Worm (Caenorhabditis elegans): ENCODE data around the gene srg-57.

The srg-57 gene

DNA sequence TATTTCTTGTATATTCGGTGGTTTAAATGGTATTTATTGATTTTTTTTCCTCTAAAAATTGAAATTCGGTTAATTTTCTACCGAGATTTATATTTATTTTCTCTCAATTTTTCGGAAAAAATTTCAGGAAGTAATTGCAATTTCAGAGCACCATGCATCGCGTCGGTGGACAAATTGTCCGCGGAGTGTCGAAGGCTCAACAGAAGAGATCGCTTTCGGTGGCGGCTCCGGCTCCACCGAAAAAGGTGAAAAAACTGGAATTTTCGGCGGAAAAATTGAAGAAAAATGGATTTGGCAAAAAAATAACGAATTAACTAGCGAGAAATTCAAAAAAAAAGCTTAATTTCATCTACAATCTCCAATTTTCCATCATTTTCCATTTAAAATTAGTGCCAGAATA, 35.4 kb downstream of the srg-57 start, which contains the start of gene nuo-5:
Gene nuo-5 (plus strand): TSS at position 147 of the 400 bp plus-strand sequence.
- no peak for TF ChIP-seq dsc-1 (tag; optimal IDR thresholded peaks at IDR 0.05)

DNA sequence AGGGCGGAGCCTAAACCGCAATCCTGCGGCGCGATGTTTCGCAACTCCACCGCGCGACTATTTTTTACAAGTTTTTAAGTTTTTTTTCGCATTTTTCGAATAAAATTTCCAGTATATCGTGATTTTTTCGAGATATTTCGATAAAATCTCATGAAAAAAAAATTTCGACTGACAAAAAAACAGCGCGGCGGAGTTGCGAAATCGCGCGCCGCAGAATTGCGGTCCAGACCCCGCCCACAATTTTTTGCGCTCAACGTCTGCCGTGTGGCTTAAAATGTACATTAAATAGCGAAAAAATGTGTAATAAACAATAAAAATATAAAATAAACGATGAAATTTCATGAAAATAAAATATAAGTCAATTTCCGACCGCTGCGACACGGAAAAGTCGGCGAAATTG, 36.6 kb downstream of the srg-57 start:
- TF ChIP-seq grh-1 (GFP tag; IDR thresholded peaks at IDR 0.05): no peak

DNA sequence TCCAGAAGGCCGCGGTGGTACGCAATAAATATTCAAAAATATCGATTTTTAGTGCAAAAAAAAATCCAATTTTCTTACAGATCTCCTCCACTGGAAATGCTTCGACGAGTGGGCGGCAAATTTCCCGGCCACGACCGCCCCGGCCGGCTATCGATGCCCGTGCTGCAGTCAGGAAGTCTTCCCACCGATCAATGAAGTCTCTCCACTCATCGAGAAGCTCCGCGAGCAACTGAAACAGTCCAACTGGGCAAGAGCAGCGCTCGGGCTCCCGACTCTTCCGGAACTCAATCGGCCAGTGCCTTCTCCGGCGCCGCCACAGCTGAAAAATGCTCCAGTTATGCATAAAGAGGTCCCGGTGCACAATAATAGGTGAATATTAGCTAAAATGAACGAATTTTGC, 38.3 kb downstream of the srg-57 start, which contains the start of gene Y45G12B.3:
Gene Y45G12B.3 (minus strand): TSS at position 320 of the 400 bp plus-strand sequence.
- TF ChIP-seq nhr-19 (GFP tag; conservative IDR thresholded peaks at IDR 0.05): no peak
- TF ChIP-seq lin-35 (GFP tag; optimal IDR thresholded peaks at IDR 0.05): no peak
- no peak for TF ChIP-seq pag-3 (tag; optimal IDR thresholded peaks at IDR 0.05; ENCODE audit: borderline replicate concordance, insufficient read depth)
- TF ChIP-seq fkh-8 (tag; optimal IDR thresholded peaks at IDR 0.05): no peak
- no peak for TF ChIP-seq lsy-2 (tag; optimal IDR thresholded peaks at IDR 0.05)
- no peak for TF ChIP-seq mdl-1 (tag; optimal IDR thresholded peaks at IDR 0.05)
- TF ChIP-seq nhr-237 (tag; optimal IDR thresholded peaks at IDR 0.05): no peak

ce11 chrV:2694389-2694788, 39.9 kb downstream of the srg-57 start, which contains the start of gene Y45G12B.2:
TSS of gene Y45G12B.2 (plus strand) at chrV:2694771.
- peak; percentile 41 for TF ChIP-seq aly-2 (tag; optimal IDR thresholded peaks at IDR 0.05)
- TF ChIP-seq mdl-1 (tag; optimal IDR thresholded peaks at IDR 0.05): peak in 1 of 2 experiments; percentile 71
- TF ChIP-seq ceh-90 (tag; optimal IDR thresholded peaks at IDR 0.05): no peak
- TF ChIP-seq pax-3 (tag; optimal IDR thresholded peaks at IDR 0.05): no peak
- TF ChIP-seq grh-1 (GFP tag; IDR thresholded peaks at IDR 0.05): peak; percentile 30; the same call in 1 of the 2 replicates
- peak; percentile 84 for TF ChIP-seq mep-1 (tag; optimal IDR thresholded peaks at IDR 0.05)
- TF ChIP-seq fos-1 (tag; optimal IDR thresholded peaks at IDR 0.05): peak; percentile 40
- TF ChIP-seq blmp-1 (tag; optimal IDR thresholded peaks at IDR 0.05): peak; percentile 54
- TF ChIP-seq lin-15B (tag; optimal IDR thresholded peaks at IDR 0.05): peak; percentile 44
- TF ChIP-seq fkh-8 (tag; optimal IDR thresholded peaks at IDR 0.05): peak; percentile 47
- TF ChIP-seq alr-1 (tag; optimal IDR thresholded peaks at IDR 0.05; ENCODE audit: borderline replicate concordance): no peak
- TF ChIP-seq sox-4 (tag; optimal IDR thresholded peaks at IDR 0.05): no peak
- peak; percentile 30 for TF ChIP-seq unc-86 (tag; optimal IDR thresholded peaks at IDR 0.05)
- no peak for TF ChIP-seq lin-14 (GFP tag; optimal IDR thresholded peaks at IDR 0.05)
- peak; percentile 45 for TF ChIP-seq skn-1 (tag; optimal IDR thresholded peaks at IDR 0.05)
- no peak for TF ChIP-seq aha-1 (tag; optimal IDR thresholded peaks at IDR 0.05)
- no peak for TF ChIP-seq ztf-11 (tag; optimal IDR thresholded peaks at IDR 0.05)
- TF ChIP-seq irx-1 (tag; optimal IDR thresholded peaks at IDR 0.05): no peak
- TF ChIP-seq nhr-90 (tag; optimal IDR thresholded peaks at IDR 0.05; ENCODE audit: poor library complexity): peak; percentile 62
- TF ChIP-seq hlh-4 (tag; optimal IDR thresholded peaks at IDR 0.05): no peak
- no peak for TF ChIP-seq mab-9 (GFP tag; IDR thresholded peaks at IDR 0.05)
- TF ChIP-seq rnt-1 (tag; optimal IDR thresholded peaks at IDR 0.05): no peak
- peak; percentile 61 for TF ChIP-seq swsn-7 (tag; optimal IDR thresholded peaks at IDR 0.05)
- peak; percentile 70 for TF ChIP-seq nhr-85 (tag)
- TF ChIP-seq zag-1 (tag; optimal IDR thresholded peaks at IDR 0.05): no peak
- peak; percentile 18 for TF ChIP-seq nhr-77 (tag; optimal IDR thresholded peaks at IDR 0.05)
- TF ChIP-seq vab-15 (tag; optimal IDR thresholded peaks at IDR 0.05): no peak
- peak; percentile 36; the same call in 1 of the 2 replicates for TF ChIP-seq isw-1 (GFP tag; IDR thresholded peaks at IDR 0.05)
- no peak for TF ChIP-seq ceh-63 (GFP tag; optimal IDR thresholded peaks at IDR 0.05)
- peak; percentile 63 for TF ChIP-seq lin-13 (GFP tag; optimal IDR thresholded peaks at IDR 0.05)
- peak; percentile 65 to 82 (median 76) for TF ChIP-seq dpl-1 (GFP tag; optimal IDR thresholded peaks at IDR 0.05)
- no peak for TF ChIP-seq lir-3 (tag; optimal IDR thresholded peaks at IDR 0.05; ENCODE audit: poor library complexity)
- no peak for TF ChIP-seq ama-1 (optimal IDR thresholded peaks at IDR 0.05)
- TF ChIP-seq pag-3 (tag; optimal IDR thresholded peaks at IDR 0.05; ENCODE audit: borderline replicate concordance, insufficient read depth): no peak
- TF ChIP-seq nhr-237 (tag; optimal IDR thresholded peaks at IDR 0.05): no peak
- no peak for TF ChIP-seq C34B4.2 (tag; optimal IDR thresholded peaks at IDR 0.05)
- no peak for TF ChIP-seq C04F5.9 (tag; optimal IDR thresholded peaks at IDR 0.05)
- peak in 1 of 6 experiments; percentile 34 for TF ChIP-seq elt-3 (tag; optimal IDR thresholded peaks at IDR 0.05)
- TF ChIP-seq nhr-28 (tag; optimal IDR thresholded peaks at IDR 0.05): no peak
- TF ChIP-seq nhr-19 (GFP tag; conservative IDR thresholded peaks at IDR 0.05): peak; percentile 58
- TF ChIP-seq fkh-10 (GFP tag; optimal IDR thresholded peaks at IDR 0.05): no peak
- TF ChIP-seq ceh-82 (tag; optimal IDR thresholded peaks at IDR 0.05): peak; percentile 60 to 88 (median 63)
- TF ChIP-seq tlp-1 (tag; optimal IDR thresholded peaks at IDR 0.05): no peak
